Fruit fly (Drosophila melanogaster) whole organism: ENCODE measurements around the gene Pnn.

ENCODE experiments used
- EcR ChIP-seq, 2 experiments: fragments of >200 bp; optimal IDR thresholded peaks; 2 replicates each; lab custom pipeline; 2017; ENCODE audit warnings: missing biosample characterization in 2 of 2, missing genetic modification characterization in 2 of 2, missing genetic modification reagents in 2 of 2
- pan ChIP-seq: fragments of >200 bp; optimal IDR thresholded peaks from 2 replicates; lab custom pipeline; 2017
- usp ChIP-seq: fragments of >200 bp; optimal IDR thresholded peaks from 2 replicates; lab custom pipeline; 2017; ENCODE audit warnings: missing biosample characterization, missing genetic modification characterization, mixed read lengths

DNA sequence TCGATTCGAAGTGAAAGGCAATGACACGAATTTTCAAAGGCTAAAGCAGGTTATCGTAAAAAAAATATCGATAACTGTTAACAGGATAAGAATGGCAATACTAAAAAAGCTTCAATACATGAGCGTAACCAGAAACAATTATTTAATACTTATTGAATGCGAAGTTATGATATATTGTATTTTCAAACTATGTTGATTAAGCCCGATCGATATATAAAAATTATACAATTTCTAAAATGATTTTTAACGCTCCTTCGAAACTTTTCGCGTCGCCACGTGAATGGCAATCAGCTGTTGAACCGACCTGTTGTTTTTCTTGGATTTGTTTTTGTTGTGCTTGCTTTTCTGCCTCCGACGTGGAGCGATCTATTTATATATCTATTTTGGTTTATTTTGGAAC, 15.5 kb downstream of the Pnn start, which contains the start of the genes Alg12 and Rpt3R:
- TF ChIP-seq EcR (GFP tag; optimal IDR thresholded peaks at IDR 0.05; lab: Kevin White, UChicago) (no peak), usp (GFP tag; lab: Kevin White, UChicago) (no peak), pan (lab: Kevin White, UChicago) (no peak)
